Worm (Caenorhabditis elegans): ENCODE measurements around the gene clec-153.

Gene clec-153

ce11 chrIII:4634947-4635346 lies at the start of gene clec-153:
clec-153 (plus strand) TSS chrIII:4635247.
- TF ChIP-seq zip-4 (GFP tag; optimal IDR thresholded peaks at IDR 0.05) (no peak), fkh-8 (tag; optimal IDR thresholded peaks at IDR 0.05) (no peak), egl-13 (tag; optimal IDR thresholded peaks at IDR 0.05) (no peak), pax-3 (tag; optimal IDR thresholded peaks at IDR 0.05) (no peak), ceh-90 (tag; optimal IDR thresholded peaks at IDR 0.05) (no peak), F16B12.6 (tag; optimal IDR thresholded peaks at IDR 0.05) (no peak), mef-2 (tag; optimal IDR thresholded peaks at IDR 0.05) (no peak), rnt-1 (tag; optimal IDR thresholded peaks at IDR 0.05) (no peak), C16A3.4 (tag; optimal IDR thresholded peaks at IDR 0.05) (no peak), snpc-4 (tag; optimal IDR thresholded peaks at IDR 0.05) (no peak), unc-98 (GFP tag; IDR thresholded peaks at IDR 0.05) (no peak)

- TF ChIP-seq lsy-2 (tag; optimal IDR thresholded peaks at IDR 0.05) (peak; percentile 91 to 96), lin-35 (GFP tag; optimal IDR thresholded peaks at IDR 0.05) (peak; percentile 87 to 94), fkh-8 (tag; optimal IDR thresholded peaks at IDR 0.05) (peak; percentile 26), ces-1 (GFP tag; optimal IDR thresholded peaks at IDR 0.05) (no peak), snpc-4 (tag; optimal IDR thresholded peaks at IDR 0.05) (peak; percentile 9), ceh-88 (GFP tag; IDR thresholded peaks at IDR 0.05) (no peak), nhr-77 (tag; optimal IDR thresholded peaks at IDR 0.05) (no peak), nhr-237 (tag; optimal IDR thresholded peaks at IDR 0.05) (no peak), vab-15 (tag; optimal IDR thresholded peaks at IDR 0.05) (peak; percentile 30), swsn-7 (tag; optimal IDR thresholded peaks at IDR 0.05) (peak; percentile 64), zag-1 (tag; optimal IDR thresholded peaks at IDR 0.05) (no peak), hlh-4 (tag; optimal IDR thresholded peaks at IDR 0.05) (no peak), dsc-1 (tag; optimal IDR thresholded peaks at IDR 0.05) (peak; percentile 64), alr-1 (tag; optimal IDR thresholded peaks at IDR 0.05; ENCODE audit: borderline replicate concordance) (no peak), mep-1 (tag; optimal IDR thresholded peaks at IDR 0.05) (peak; percentile 79), hlh-17 (GFP tag; optimal IDR thresholded peaks at IDR 0.05; ENCODE audit: borderline replicate concordance) (no peak), lin-14 (GFP tag; optimal IDR thresholded peaks at IDR 0.05) (no peak), nhr-19 (GFP tag; conservative IDR thresholded peaks at IDR 0.05) (peak; percentile 71), C16A3.4 (tag; optimal IDR thresholded peaks at IDR 0.05) (peak; percentile 70), egl-13 (tag; optimal IDR thresholded peaks at IDR 0.05) (no peak), fos-1 (tag; optimal IDR thresholded peaks at IDR 0.05) (no peak), skn-1 (tag; optimal IDR thresholded peaks at IDR 0.05) (no peak), F16B12.6 (tag; optimal IDR thresholded peaks at IDR 0.05) (peak; percentile 95), mdl-1 (tag; optimal IDR thresholded peaks at IDR 0.05) (peak in 1 of 2 experiments; percentile 33), nhr-47 (tag; optimal IDR thresholded peaks at IDR 0.05) (peak; percentile 72), ceh-90 (tag; optimal IDR thresholded peaks at IDR 0.05) (no peak), zip-4 (GFP tag; optimal IDR thresholded peaks at IDR 0.05) (no peak), tbx-2 (tag; optimal IDR thresholded peaks at IDR 0.05) (peak; percentile 58), blmp-1 (tag; optimal IDR thresholded peaks at IDR 0.05) (no peak), ceh-63 (GFP tag; optimal IDR thresholded peaks at IDR 0.05) (no peak), snu-23 (GFP tag; optimal IDR thresholded peaks at IDR 0.05) (peak; percentile 77), Y116A8C.19 (tag; optimal IDR thresholded peaks at IDR 0.05; ENCODE audit: borderline replicate concordance) (no peak), C34B4.2 (tag; optimal IDR thresholded peaks at IDR 0.05) (no peak), isw-1 (GFP tag; IDR thresholded peaks at IDR 0.05) (peak; percentile 51), nhr-71 (tag; optimal IDR thresholded peaks at IDR 0.05) (peak; percentile 73), unc-30 (tag; optimal IDR thresholded peaks at IDR 0.05) (no peak), irx-1 (tag; optimal IDR thresholded peaks at IDR 0.05) (peak; percentile 46), lir-3 (tag; optimal IDR thresholded peaks at IDR 0.05; ENCODE audit: poor library complexity) (no peak), nhr-76 (tag; optimal IDR thresholded peaks at IDR 0.05) (no peak), nhr-85 (tag) (peak; percentile 58), jun-1 (tag; optimal IDR thresholded peaks at IDR 0.05) (no peak), sox-4 (tag; optimal IDR thresholded peaks at IDR 0.05) (no peak), sup-37 (GFP tag; optimal IDR thresholded peaks at IDR 0.05) (no peak), nhr-28 (tag; optimal IDR thresholded peaks at IDR 0.05) (no peak), xbp-1 (tag; optimal IDR thresholded peaks at IDR 0.05) (peak; percentile 58), sptf-1 (tag; optimal IDR thresholded peaks at IDR 0.05) (no peak), nhr-90 (tag; optimal IDR thresholded peaks at IDR 0.05; ENCODE audit: poor library complexity) (peak; percentile 38)
Observed at ce11 chrIII:4587177-4587576, 47.9 kb upstream of the clec-153 start, which contains the start of the genes F35G12.7 and smc-4. F35G12.7 (minus strand) TSS chrIII:4587330. smc-4 (plus strand) TSS chrIII:4587501.

Data from whole organism, L1 larva.